Fruit fly (Drosophila melanogaster): Measurements from ENCODE around the gene Rh4.

Gene Rh4

dm6 chr3L:16891914-16892313, 29.6 kb upstream of the Rh4 start:
- TF ChIP-seq foxo (GFP tag; optimal IDR thresholded peaks at IDR 0.05) = no peak
- TF ChIP-seq Vsx2 (GFP tag; optimal IDR thresholded peaks at IDR 0.05; ENCODE audit: partially characterized antibody) = no peak
- no peak for TF ChIP-seq Abd-B (GFP tag; optimal IDR thresholded peaks at IDR 0.05)
- no peak for TF ChIP-seq Hnf4 (GFP tag; optimal IDR thresholded peaks at IDR 0.05)
- no peak for TF ChIP-seq Sp1 (GFP tag; optimal IDR thresholded peaks at IDR 0.05)
- TF ChIP-seq Myc (optimal IDR thresholded peaks at IDR 0.05) = no peak
- no peak for TF ChIP-seq brk (GFP tag; optimal IDR thresholded peaks at IDR 0.05)

dm6 chr3L:16890650-16891336, 28.5 kb upstream of the Rh4 start:
- TF ChIP-seq ey (GFP tag; optimal IDR thresholded peaks at IDR 0.05) (peak; percentile 74), h (GFP tag; optimal IDR thresholded peaks at IDR 0.05) (peak; percentile 81), HLH106 (tag; optimal IDR thresholded peaks at IDR 0.05) (peak; percentile 70), Hr78 (GFP tag; optimal IDR thresholded peaks at IDR 0.05) (no peak), pan (optimal IDR thresholded peaks at IDR 0.05) (no peak), CG32264 (GFP tag; optimal IDR thresholded peaks at IDR 0.05) (no peak), Myc (optimal IDR thresholded peaks at IDR 0.05) (peak; percentile 49), foxo (GFP tag; optimal IDR thresholded peaks at IDR 0.05) (peak in 1 of 2 experiments; percentile 85), OdsH (GFP tag; optimal IDR thresholded peaks at IDR 0.05) (peak; percentile 70), woc (GFP tag; optimal IDR thresholded peaks at IDR 0.05) (peak; percentile 67), jim (GFP tag; optimal IDR thresholded peaks at IDR 0.05) (no peak), CG9705 (GFP tag; optimal IDR thresholded peaks at IDR 0.05) (no peak), fru (GFP tag; optimal IDR thresholded peaks at IDR 0.05) (peak; percentile 79), Abd-B (GFP tag; optimal IDR thresholded peaks at IDR 0.05) (no peak), psq (GFP tag; optimal IDR thresholded peaks at IDR 0.05) (peak; percentile 64), dl (GFP tag; optimal IDR thresholded peaks at IDR 0.05; ENCODE audit: insufficient read depth in 1 of 2, partially characterized antibody in 2 of 2) (peak in 1 of 2 experiments; percentile 24), lola (GFP tag; optimal IDR thresholded peaks at IDR 0.05) (no peak), Sp1 (GFP tag; optimal IDR thresholded peaks at IDR 0.05) (peak; percentile 76), Jra (GFP tag; optimal IDR thresholded peaks at IDR 0.05) (no peak), Dif (GFP tag; optimal IDR thresholded peaks at IDR 0.05; ENCODE audit: partially characterized antibody) (peak; percentile 73), CrebA (GFP tag; optimal IDR thresholded peaks at IDR 0.05; ENCODE audit: borderline replicate concordance) (no peak), brk (GFP tag; optimal IDR thresholded peaks at IDR 0.05) (no peak), usp (GFP tag; optimal IDR thresholded peaks at IDR 0.05) (no peak), Rel (GFP tag; optimal IDR thresholded peaks at IDR 0.05) (no peak), Rel (tag; optimal IDR thresholded peaks at IDR 0.05) (peak; percentile 24), Hnf4 (GFP tag; optimal IDR thresholded peaks at IDR 0.05) (peak; percentile 71), sage (GFP tag; optimal IDR thresholded peaks at IDR 0.05) (peak; percentile 7), GATAd (GFP tag; optimal IDR thresholded peaks at IDR 0.05) (no peak), dmrt93B (GFP tag; optimal IDR thresholded peaks at IDR 0.05) (peak; percentile 37), tai (GFP tag; optimal IDR thresholded peaks at IDR 0.05) (no peak), Dfd (GFP tag; optimal IDR thresholded peaks at IDR 0.05) (no peak), rgr (GFP tag; optimal IDR thresholded peaks at IDR 0.05) (peak; percentile 81), sv (GFP tag; optimal IDR thresholded peaks at IDR 0.05) (peak; percentile 68), dsf (GFP tag; optimal IDR thresholded peaks at IDR 0.05; ENCODE audit: borderline replicate concordance) (no peak), N (GFP tag; optimal IDR thresholded peaks at IDR 0.05) (no peak), Mio (GFP tag; optimal IDR thresholded peaks at IDR 0.05) (no peak), br (GFP tag; optimal IDR thresholded peaks at IDR 0.05) (peak; percentile 53), Hr83 (GFP tag; optimal IDR thresholded peaks at IDR 0.05; ENCODE audit: poor library complexity, severe bottlenecking) (peak; percentile 9), Vsx2 (GFP tag; optimal IDR thresholded peaks at IDR 0.05; ENCODE audit: partially characterized antibody) (peak; percentile 62)

Data from whole organism, wandering third instar larva.